Worm (Caenorhabditis elegans): ENCODE results near the gene K09C4.10.

DNA sequence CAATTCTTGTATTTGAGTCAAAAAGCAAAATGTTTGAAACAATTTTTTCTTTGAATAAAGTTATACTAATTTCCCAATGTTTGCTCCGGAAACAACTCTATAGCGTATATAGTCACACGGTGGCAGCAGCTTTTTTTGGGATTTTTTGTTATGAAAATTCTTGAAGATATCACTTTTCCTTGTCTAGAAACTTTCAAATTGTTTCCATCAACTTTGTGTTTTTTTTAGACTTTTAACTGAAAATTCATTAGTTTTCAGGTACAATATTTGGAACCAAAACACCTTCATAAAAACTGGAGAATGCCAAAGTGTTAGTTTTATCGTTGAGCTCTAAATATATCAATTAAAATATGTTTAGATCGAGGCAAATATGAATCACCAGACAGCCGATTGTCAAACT is 7.5 kb downstream of the K09C4.10 start, which contains the start of gene K09C4.7:
- TF ChIP-seq ama-1 (optimal IDR thresholded peaks at IDR 0.05) (no peak), ets-4 (tag; optimal IDR thresholded peaks at IDR 0.05) (no peak), K09A11.1 (tag; optimal IDR thresholded peaks at IDR 0.05; ENCODE audit: insufficient read depth) (no peak), sdc-2 (tag; optimal IDR thresholded peaks at IDR 0.05) (no peak), pha-4 (tag; optimal IDR thresholded peaks at IDR 0.05) (no peak), pat-9 (tag; optimal IDR thresholded peaks at IDR 0.05) (no peak), unc-42 (tag; optimal IDR thresholded peaks at IDR 0.05) (no peak), hlh-13 (GFP tag; optimal IDR thresholded peaks at IDR 0.05) (no peak), ceh-34 (tag; optimal IDR thresholded peaks at IDR 0.05) (no peak), zip-5 (tag; optimal IDR thresholded peaks at IDR 0.05) (no peak), ceh-45 (GFP tag; IDR thresholded peaks at IDR 0.05) (no peak), unc-86 (tag; optimal IDR thresholded peaks at IDR 0.05) (no peak)

All from whole organism, late embryonic.